Worm (Caenorhabditis elegans): Measurements from ENCODE around the gene B0524.3.
A peak's percentile ranks its signal among the peaks of the same experiment; 100 is the strongest.

Gene B0524.3

DNA sequence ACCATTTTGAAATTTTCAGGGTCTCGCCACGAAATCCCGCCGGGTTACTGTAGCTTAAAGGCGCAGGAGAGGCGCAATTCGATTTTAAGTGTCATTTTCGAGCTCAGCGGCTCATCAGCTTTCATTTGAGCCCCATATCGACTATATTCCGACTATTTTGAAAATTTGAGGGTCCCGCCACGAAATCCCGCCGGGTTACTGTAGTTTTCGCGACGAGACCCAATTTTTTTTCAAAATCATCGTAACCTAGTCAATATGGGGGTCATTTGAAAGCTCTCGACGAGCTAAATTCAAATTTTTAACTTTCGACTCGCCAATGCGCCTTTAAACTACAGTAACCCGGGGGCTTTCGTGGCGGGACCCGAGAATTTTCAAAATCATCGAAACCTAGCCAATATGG lies 10.3 kb upstream of the B0524.3 start (continued):
- no peak for TF ChIP-seq athp-1 (tag; optimal IDR thresholded peaks at IDR 0.05)
- no peak for TF ChIP-seq nfya-1 (tag; optimal IDR thresholded peaks at IDR 0.05; ENCODE audit: borderline replicate concordance, insufficient read depth)
- TF ChIP-seq chd-7 (tag; optimal IDR thresholded peaks at IDR 0.05): no peak
- 0 out of 2 replicates have a peak, but pooled peaks have one; percentile 8 for TF ChIP-seq hmg-1.2 (GFP tag; IDR thresholded peaks at IDR 0.05)

DNA sequence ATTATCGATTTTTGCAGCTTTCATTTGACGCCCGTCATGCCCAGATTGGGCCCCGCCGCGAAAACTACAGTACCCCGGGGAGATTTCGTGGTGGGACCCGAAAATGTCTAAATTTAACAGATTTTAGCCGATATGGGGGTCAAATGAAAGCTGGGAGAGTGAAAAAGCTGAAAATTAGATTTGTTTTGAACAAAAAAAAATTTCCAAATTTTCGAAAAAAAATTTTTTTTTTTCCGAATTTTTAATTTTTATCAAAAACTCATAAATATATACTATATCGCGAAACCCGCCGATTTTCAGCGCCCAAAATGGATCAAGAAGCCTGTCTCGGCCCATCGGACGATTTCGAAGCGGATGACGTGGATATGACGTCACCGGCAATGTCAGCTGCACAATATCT lies 9.4 kb upstream of the B0524.3 start, which contains the start of gene smi-1:
Gene smi-1 (plus strand): TSS at position 301 of the 400 bp plus-strand sequence.
- TF ChIP-seq madf-10 (tag; optimal IDR thresholded peaks at IDR 0.05): no peak
- no peak for TF ChIP-seq hlh-26 (GFP tag; conservative IDR thresholded peaks at IDR 0.05)
- TF ChIP-seq zfh-2 (GFP tag; conservative IDR thresholded peaks at IDR 0.05): 0 out of 2 replicates have a peak, but pooled peaks have one; percentile 18

DNA sequence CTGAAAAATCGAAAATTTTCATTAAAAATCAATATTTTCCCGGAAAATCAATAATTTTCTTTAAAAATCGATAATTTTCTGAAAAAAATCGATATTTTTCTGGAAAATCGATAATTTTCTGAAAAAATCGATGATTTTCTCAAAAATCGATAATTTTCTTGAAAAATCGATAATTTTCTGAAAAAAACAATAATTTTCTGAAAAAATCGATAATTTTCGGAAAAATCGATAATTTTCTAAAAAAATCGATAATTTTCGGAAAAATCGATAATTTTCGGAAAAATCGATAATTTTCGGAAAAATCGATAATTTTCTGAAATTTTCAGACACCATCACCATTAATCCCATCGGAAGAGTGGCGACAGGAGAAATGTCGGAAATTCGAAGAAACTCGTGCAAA lies 8.5 kb upstream of the B0524.3 start:
- TF ChIP-seq rcor-1 (GFP tag; IDR thresholded peaks at IDR 0.05): no peak
- TF ChIP-seq B0019.2 (GFP tag; conservative IDR thresholded peaks at IDR 0.05): no peak
- no peak for TF ChIP-seq F23B12.7 (tag; optimal IDR thresholded peaks at IDR 0.05; ENCODE audit: insufficient read depth)
- TF ChIP-seq F37B4.10 (GFP tag; IDR thresholded peaks at IDR 0.05): no peak
- no peak for TF ChIP-seq attf-3 (GFP tag; conservative IDR thresholded peaks at IDR 0.05)
- TF ChIP-seq madf-10 (tag; optimal IDR thresholded peaks at IDR 0.05): no peak
- no peak for TF ChIP-seq Y53G8AR.9 (GFP tag; conservative IDR thresholded peaks at IDR 0.05)
- TF ChIP-seq egl-18 (GFP tag; IDR thresholded peaks at IDR 0.05): no peak
- no peak for TF ChIP-seq dox-1 (GFP tag; IDR thresholded peaks at IDR 0.05)
- TF ChIP-seq dpff-1 (tag; optimal IDR thresholded peaks at IDR 0.05): no peak
- TF ChIP-seq attf-5 (GFP tag; optimal IDR thresholded peaks at IDR 0.05): no peak
- no peak for TF ChIP-seq ztf-26 (tag; optimal IDR thresholded peaks at IDR 0.05)
- no peak for TF ChIP-seq atf-7 (tag; optimal IDR thresholded peaks at IDR 0.05)
- TF ChIP-seq lin-40 (tag; optimal IDR thresholded peaks at IDR 0.05): no peak
- no peak for TF ChIP-seq cebp-2 (GFP tag; IDR thresholded peaks at IDR 0.05)
- no peak for TF ChIP-seq sdz-38 (tag; optimal IDR thresholded peaks at IDR 0.05)
- TF ChIP-seq lin-26 (GFP tag; IDR thresholded peaks at IDR 0.05): no peak
- TF ChIP-seq hmg-1.2 (GFP tag; IDR thresholded peaks at IDR 0.05): no peak
- no peak for TF ChIP-seq lag-1 (GFP tag; IDR thresholded peaks at IDR 0.05)
- TF ChIP-seq tbx-9 (tag; optimal IDR thresholded peaks at IDR 0.05; ENCODE audit: borderline replicate concordance): no peak

DNA sequence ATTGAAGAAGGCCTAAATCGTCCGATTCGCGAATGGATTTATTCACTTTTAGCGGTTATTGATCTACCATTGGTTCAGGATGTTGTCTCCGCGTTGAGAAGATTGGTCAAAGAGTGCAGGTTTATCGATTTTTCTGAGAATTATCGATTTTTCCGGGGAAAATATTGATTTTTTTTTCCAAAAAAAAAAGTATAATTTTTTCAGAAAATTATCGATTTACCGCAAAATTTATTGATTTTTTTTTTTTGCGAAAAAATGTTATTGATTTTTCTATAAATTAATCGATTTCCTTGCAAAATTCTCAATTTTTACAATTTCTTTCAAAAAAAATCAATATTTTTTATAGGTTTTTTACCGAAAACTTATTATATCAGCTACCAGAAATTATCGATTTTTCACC lies 7.2 kb upstream of the B0524.3 start:
- no peak for TF ChIP-seq B0035.1 (tag; optimal IDR thresholded peaks at IDR 0.05)

DNA sequence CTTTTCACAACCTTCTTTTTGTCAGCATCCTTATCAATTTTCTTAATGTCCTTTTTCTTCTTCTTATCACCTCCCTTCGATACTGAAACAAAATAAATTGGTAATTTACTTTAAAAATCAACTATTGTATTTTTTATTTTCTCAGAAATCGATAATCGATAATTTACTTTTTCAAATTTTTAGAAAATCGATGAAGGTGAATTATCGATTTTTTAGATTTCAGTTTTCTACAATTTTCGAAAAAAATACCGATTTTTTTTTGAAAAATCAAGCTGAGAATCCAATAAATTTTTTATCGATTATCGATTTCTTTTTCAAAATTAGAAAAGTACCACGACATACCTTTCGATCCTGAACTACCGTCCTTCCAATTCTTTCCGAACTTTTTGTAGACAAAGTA lies 4.8 kb upstream of the B0524.3 start:
- TF ChIP-seq nfyb-1 (GFP tag; IDR thresholded peaks at IDR 0.05) (no peak), K12H6.12 (tag; optimal IDR thresholded peaks at IDR 0.05) (no peak), unc-62 (GFP tag; optimal IDR thresholded peaks at IDR 0.05) (no peak), mes-4 (tag; optimal IDR thresholded peaks at IDR 0.05) (no peak), him-1 (tag; optimal IDR thresholded peaks at IDR 0.05) (no peak), hrde-1 (tag; optimal IDR thresholded peaks at IDR 0.05; ENCODE audit: borderline replicate concordance) (no peak), attf-3 (GFP tag; conservative IDR thresholded peaks at IDR 0.05) (no peak), ztf-25 (GFP tag; IDR thresholded peaks at IDR 0.05) (no peak), ztf-26 (tag; optimal IDR thresholded peaks at IDR 0.05) (no peak), ceh-58 (GFP tag; IDR thresholded peaks at IDR 0.05) (no peak), F10E7.11 (tag; optimal IDR thresholded peaks at IDR 0.05) (no peak)
